Worm (Caenorhabditis elegans): Measurements from ENCODE around the gene JC8.7.

The JC8.7 gene

DNA sequence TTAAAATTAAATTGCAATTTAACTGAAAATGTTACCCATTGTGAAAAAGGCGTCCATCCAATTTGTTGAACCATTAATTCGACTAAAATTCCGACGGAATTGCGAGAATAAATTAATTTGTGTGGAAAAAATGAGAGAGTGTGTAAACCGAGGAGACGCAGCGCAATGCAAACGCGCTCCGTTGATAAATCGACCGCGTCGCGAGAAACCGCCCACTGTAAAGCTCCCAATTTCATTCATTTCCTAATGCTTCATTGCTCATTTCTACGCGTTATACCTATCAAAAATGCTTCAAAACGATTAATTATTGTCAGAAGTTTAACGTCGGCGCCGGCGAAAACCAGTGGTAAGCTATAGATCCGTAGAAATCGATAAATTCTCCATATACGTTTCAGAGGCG is 50.7 kb downstream of the JC8.7 start, which contains the start of the genes Y67H2A.2 and micu-1 (continued):
- TF ChIP-seq rec-8 (tag; optimal IDR thresholded peaks at IDR 0.05) = no peak
- TF ChIP-seq F33H1.4 (GFP tag; IDR thresholded peaks at IDR 0.05) = peak; percentile 50
- TF ChIP-seq madf-6 (GFP tag; IDR thresholded peaks at IDR 0.05) = peak; percentile 40
- no peak for TF ChIP-seq let-526 (GFP tag; IDR thresholded peaks at IDR 0.05)
- TF ChIP-seq nfya-2 (GFP tag; IDR thresholded peaks at IDR 0.05) = no peak
- TF ChIP-seq rcor-1 (GFP tag; IDR thresholded peaks at IDR 0.05) = no peak
- TF ChIP-seq F37B4.10 (GFP tag; IDR thresholded peaks at IDR 0.05) = no peak
- TF ChIP-seq him-1 (tag; optimal IDR thresholded peaks at IDR 0.05) = no peak
- TF ChIP-seq lsy-27 (tag; optimal IDR thresholded peaks at IDR 0.05; ENCODE audit: borderline replicate concordance, insufficient read depth) = no peak
- no peak for TF ChIP-seq pha-4 (tag; optimal IDR thresholded peaks at IDR 0.05)
- TF ChIP-seq F49E8.2 (tag; optimal IDR thresholded peaks at IDR 0.05; ENCODE audit: insufficient read depth) = no peak
- peak; percentile 75 for TF ChIP-seq lin-40 (tag; optimal IDR thresholded peaks at IDR 0.05)
- TF ChIP-seq fkh-3 (tag; optimal IDR thresholded peaks at IDR 0.05) = no peak
- TF ChIP-seq dpl-1 (GFP tag; optimal IDR thresholded peaks at IDR 0.05) = no peak
- TF ChIP-seq ceh-91 (GFP tag; IDR thresholded peaks at IDR 0.05) = no peak
- no peak for TF ChIP-seq hrde-1 (tag; optimal IDR thresholded peaks at IDR 0.05; ENCODE audit: borderline replicate concordance)
- peak; percentile 40 for TF ChIP-seq lsl-1 (GFP tag; optimal IDR thresholded peaks at IDR 0.05)
- TF ChIP-seq attf-5 (GFP tag; optimal IDR thresholded peaks at IDR 0.05) = peak; percentile 9
- TF ChIP-seq T07F8.4 (tag; optimal IDR thresholded peaks at IDR 0.05) = no peak

DNA sequence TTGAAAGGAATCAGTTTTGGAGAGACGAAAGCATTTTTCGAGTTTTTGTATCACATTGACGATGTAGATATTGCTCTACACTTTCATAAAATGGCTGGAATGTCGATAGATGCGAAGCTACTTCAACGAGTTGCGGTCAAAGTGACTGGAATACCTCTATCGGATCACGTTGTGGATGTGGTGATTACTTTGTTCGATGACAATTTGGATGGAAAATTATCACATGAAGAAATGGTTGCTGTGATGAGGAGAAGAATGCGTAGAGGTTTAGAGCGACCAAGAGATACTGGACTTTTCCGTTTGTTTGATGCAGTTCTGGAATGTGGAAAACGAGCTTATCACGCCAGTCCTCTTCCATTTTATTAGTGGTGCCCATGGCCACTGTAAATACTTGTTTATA is 52.6 kb downstream of the JC8.7 start:
- TF ChIP-seq nfya-2 (GFP tag; IDR thresholded peaks at IDR 0.05) = no peak
- TF ChIP-seq rpc-1 (optimal IDR thresholded peaks at IDR 0.05) = no peak
- TF ChIP-seq rpc-1 (tag; optimal IDR thresholded peaks at IDR 0.05) = no peak
- TF ChIP-seq ets-4 (GFP tag; optimal IDR thresholded peaks at IDR 0.05) = no peak
- no peak for TF ChIP-seq nhr-90 (tag; optimal IDR thresholded peaks at IDR 0.05)
- TF ChIP-seq F52B5.7 (tag; optimal IDR thresholded peaks at IDR 0.05) = no peak
- no peak for TF ChIP-seq Y53F4B.3 (GFP tag; IDR thresholded peaks at IDR 0.05)
- TF ChIP-seq F22D6.2 (tag; optimal IDR thresholded peaks at IDR 0.05) = no peak
- TF ChIP-seq pbrm-1 (GFP tag; IDR thresholded peaks at IDR 0.05) = no peak
- no peak for TF ChIP-seq ccch-3 (GFP tag; optimal IDR thresholded peaks at IDR 0.05)
- no peak for TF ChIP-seq sea-2 (GFP tag; IDR thresholded peaks at IDR 0.05)
- no peak for TF ChIP-seq ceh-27 (GFP tag; optimal IDR thresholded peaks at IDR 0.05)
- no peak for TF ChIP-seq lin-54 (GFP tag; optimal IDR thresholded peaks at IDR 0.05)
- TF ChIP-seq hmg-1.2 (GFP tag; IDR thresholded peaks at IDR 0.05) = no peak
- no peak for TF ChIP-seq B0035.1 (tag; optimal IDR thresholded peaks at IDR 0.05)
- TF ChIP-seq nfya-1 (tag; optimal IDR thresholded peaks at IDR 0.05; ENCODE audit: borderline replicate concordance, insufficient read depth) = no peak
- TF ChIP-seq die-1 (tag; optimal IDR thresholded peaks at IDR 0.05) = no peak
- no peak for TF ChIP-seq madf-10 (tag; optimal IDR thresholded peaks at IDR 0.05)

DNA sequence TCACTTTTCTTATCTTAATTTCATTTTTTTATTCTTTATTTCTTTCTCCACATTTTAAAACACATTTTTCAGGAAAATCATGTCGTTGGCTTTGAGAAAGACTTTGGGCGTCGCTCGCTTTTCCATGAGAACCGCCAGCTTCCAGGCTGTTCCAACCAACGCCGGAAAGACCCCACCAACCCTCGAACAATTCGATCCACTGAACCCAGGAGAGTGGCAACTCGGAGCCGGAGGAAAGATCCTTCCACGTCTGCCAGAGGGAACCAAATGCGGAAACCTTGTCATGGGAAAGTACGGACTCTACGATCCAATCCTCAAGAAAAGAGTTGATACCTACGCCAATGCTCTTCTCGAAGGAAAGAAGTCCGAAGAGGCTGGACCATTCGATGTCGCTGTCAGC is 53.0 kb downstream of the JC8.7 start, which contains the start of gene kdp-1:
kdp-1 (plus strand) TSS at position 80 of the 400 bp plus-strand sequence.
- no peak for TF ChIP-seq Y56A3A.18 (GFP tag; IDR thresholded peaks at IDR 0.05)
- TF ChIP-seq lsy-27 (tag; optimal IDR thresholded peaks at IDR 0.05; ENCODE audit: borderline replicate concordance, insufficient read depth) = no peak
- TF ChIP-seq bed-2 (GFP tag; IDR thresholded peaks at IDR 0.05) = no peak
- no peak for TF ChIP-seq akir-1 (GFP tag; optimal IDR thresholded peaks at IDR 0.05)
- TF ChIP-seq madf-3 (GFP tag; IDR thresholded peaks at IDR 0.05) = 0 out of 2 replicates have a peak, but pooled peaks have one; percentile 72
- 0 out of 2 replicates have a peak, but pooled peaks have one; percentile 38 for TF ChIP-seq attf-6 (GFP tag; IDR thresholded peaks at IDR 0.05)
- TF ChIP-seq ceh-79 (tag; optimal IDR thresholded peaks at IDR 0.05) = no peak
- TF ChIP-seq zim-3 (tag; optimal IDR thresholded peaks at IDR 0.05) = peak; percentile 51
- TF ChIP-seq madf-6 (GFP tag; IDR thresholded peaks at IDR 0.05) = peak; percentile 47
- no peak for TF ChIP-seq madf-10 (tag; optimal IDR thresholded peaks at IDR 0.05)
- no peak for TF ChIP-seq F57A8.1 (GFP tag; optimal IDR thresholded peaks at IDR 0.05)
- TF ChIP-seq aptf-3 (GFP tag; IDR thresholded peaks at IDR 0.05) = 0 out of 2 replicates have a peak, but pooled peaks have one; percentile 16
- TF ChIP-seq ztf-3 (GFP tag; optimal IDR thresholded peaks at IDR 0.05) = no peak
- TF ChIP-seq F39B2.1 (GFP tag; IDR thresholded peaks at IDR 0.05) = no peak
- no peak for TF ChIP-seq hsf-1 (GFP tag; IDR thresholded peaks at IDR 0.05)
